Worm (Caenorhabditis elegans): ENCODE data around the gene npr-21.

ce11 chrX:17178239-17178638 is 20.5 kb upstream of the npr-21 start, which contains the start of gene B0302.2:
- TF ChIP-seq egl-27 (tag; optimal IDR thresholded peaks at IDR 0.05) (no peak), nhr-11 (tag; optimal IDR thresholded peaks at IDR 0.05) (no peak), lin-15B (tag; optimal IDR thresholded peaks at IDR 0.05) (no peak), ama-1 (optimal IDR thresholded peaks at IDR 0.05) (no peak), nhr-76 (tag; optimal IDR thresholded peaks at IDR 0.05) (no peak)

Measured in whole organism, L3 larva.